Fruit fly (Drosophila melanogaster) whole organism, embryonic: ENCODE results near the gene CG8289.

Experiments
- Aef1 ChIP-seq: fragments of 200-800 bp; sonication (Bioruptor generic); IDR thresholded peaks from 3 replicates; pipeline ENCODE4 v1.3.6; 2022; ENCODE audit warnings: missing biosample characterization, missing genetic modification characterization
- BEAF-32 ChIP-seq: fragments of 200-800 bp; sonication (Bioruptor generic); optimal IDR thresholded peaks from 3 replicates; lab custom pipeline; 2017; ENCODE audit warnings: missing biosample characterization, missing genetic modification characterization, mild to moderate bottlenecking, moderate library complexity, missing genetic modification reagents
- Bgb ChIP-seq: fragments of 200-800 bp; sonication (Bioruptor generic); IDR thresholded peaks from 2 replicates; pipeline ENCODE4 v1.3.6; 2022; ENCODE audit warnings: missing biosample characterization, missing genetic modification characterization; ENCODE audit not compliant: partially characterized antibody
- CG11247 ChIP-seq: fragments of 200-800 bp; sonication (Bioruptor generic); IDR thresholded peaks from 2 replicates; pipeline ENCODE4 v1.3.6; 2022; ENCODE audit warnings: missing biosample characterization, missing genetic modification characterization
- CG13287 ChIP-seq: fragments of 200-800 bp; sonication (Bioruptor generic); IDR thresholded peaks from 2 replicates; pipeline ENCODE4 v1.3.6; 2022; ENCODE audit warnings: missing biosample characterization, missing genetic modification characterization; ENCODE audit not compliant: partially characterized antibody
- CG13296 ChIP-seq: fragments of 200-800 bp; sonication (Bioruptor generic); optimal IDR thresholded peaks from 3 replicates; lab custom pipeline; 2018; ENCODE audit warnings: missing biosample characterization, mild to moderate bottlenecking, missing genetic modification characterization
- CG14710 ChIP-seq: fragments of 200-800 bp; sonication (Bioruptor generic); optimal IDR thresholded peaks from 3 replicates; lab custom pipeline; 2019; ENCODE audit warnings: missing biosample characterization, mild to moderate bottlenecking, missing genetic modification characterization, moderate library complexity
- CG15514 ChIP-seq: fragments of 200-800 bp; sonication (Bioruptor generic); optimal IDR thresholded peaks from 3 replicates; lab custom pipeline; 2017; ENCODE audit warnings: missing biosample characterization, missing genetic modification characterization, mild to moderate bottlenecking, moderate library complexity, missing genetic modification reagents
- CG15601 ChIP-seq: fragments of 200-800 bp; sonication (Bioruptor generic); optimal IDR thresholded peaks from 3 replicates; lab custom pipeline; 2019; ENCODE audit warnings: missing biosample characterization, mild to moderate bottlenecking, missing genetic modification characterization, moderate library complexity
- CG17361 ChIP-seq: fragments of 200-800 bp; sonication (Bioruptor generic); IDR thresholded peaks from 3 replicates; pipeline ENCODE4 v1.3.6; 2022; ENCODE audit warnings: missing biosample characterization, missing genetic modification characterization
- CG17385 ChIP-seq: fragments of 200-800 bp; sonication (Bioruptor generic); optimal IDR thresholded peaks from 3 replicates; lab custom pipeline; 2018; ENCODE audit warnings: missing biosample characterization, mild to moderate bottlenecking, missing genetic modification characterization
- CG17912 ChIP-seq: fragments of 200-800 bp; sonication (Bioruptor generic); optimal IDR thresholded peaks from 2 replicates; lab custom pipeline; 2018; ENCODE audit warnings: missing biosample characterization, mild to moderate bottlenecking, missing genetic modification characterization
- CG2116 ChIP-seq: fragments of 200-800 bp; sonication (Bioruptor generic); optimal IDR thresholded peaks from 3 replicates; lab custom pipeline; 2018; ENCODE audit warnings: missing biosample characterization, mild to moderate bottlenecking, missing genetic modification characterization
- CG2120 ChIP-seq: fragments of 200-800 bp; sonication (Bioruptor generic); optimal IDR thresholded peaks from 3 replicates; lab custom pipeline; 2016; ENCODE audit warnings: missing biosample characterization, missing genetic modification characterization
- CG2199 ChIP-seq: fragments of 200-800 bp; sonication (Bioruptor generic); IDR thresholded peaks from 3 replicates; pipeline ENCODE4 v1.3.6; 2022; ENCODE audit warnings: missing biosample characterization, missing genetic modification characterization
- CG2678 ChIP-seq: fragments of 200-800 bp; sonication (Bioruptor generic); optimal IDR thresholded peaks from 3 replicates; lab custom pipeline; 2019; ENCODE audit warnings: missing biosample characterization, mild to moderate bottlenecking, missing genetic modification characterization, moderate library complexity
- CG30020 ChIP-seq: fragments of 200-800 bp; optimal IDR thresholded peaks from 2 replicates; lab custom pipeline; 2019; ENCODE audit warnings: missing biosample characterization, mild to moderate bottlenecking, missing genetic modification characterization, moderate library complexity
- CG31441 ChIP-seq: fragments of 200-800 bp; sonication (Bioruptor generic); IDR thresholded peaks from 2 replicates; pipeline ENCODE4 v1.3.6; 2022; ENCODE audit warnings: missing biosample characterization, missing genetic modification characterization
- CG32532 ChIP-seq: fragments of 200-800 bp; sonication (Bioruptor generic); IDR thresholded peaks from 2 replicates; pipeline ENCODE4 v1.3.6; 2022; ENCODE audit warnings: missing biosample characterization, missing genetic modification characterization
- CG3281 ChIP-seq: fragments of 200-800 bp; sonication (Bioruptor generic); optimal IDR thresholded peaks from 3 replicates; lab custom pipeline; 2017; ENCODE audit warnings: missing biosample characterization, mild to moderate bottlenecking, missing genetic modification characterization
- CG33213 ChIP-seq: fragments of 200-800 bp; sonication (Bioruptor generic); optimal IDR thresholded peaks from 3 replicates; lab custom pipeline; 2016; ENCODE audit warnings: missing biosample characterization, missing genetic modification characterization
- CG34376 ChIP-seq: fragments of 200-800 bp; sonication (Bioruptor generic); optimal IDR thresholded peaks from 2 replicates; lab custom pipeline; 2018; ENCODE audit warnings: missing biosample characterization, mild to moderate bottlenecking, missing genetic modification characterization
- CG4617 ChIP-seq: fragments of 200-800 bp; sonication (Bioruptor generic); optimal IDR thresholded peaks from 3 replicates; lab custom pipeline; 2016; ENCODE audit warnings: missing biosample characterization, missing genetic modification characterization, borderline replicate concordance
- CG4730 ChIP-seq: fragments of 200-800 bp; sonication (Bioruptor generic); IDR thresholded peaks from 2 replicates; pipeline ENCODE4 v1.3.6; 2022; ENCODE audit warnings: missing biosample characterization, missing genetic modification characterization
- CG6765 ChIP-seq: fragments of 200-800 bp; sonication (Bioruptor generic); optimal IDR thresholded peaks from 3 replicates; lab custom pipeline; 2017; ENCODE audit warnings: missing biosample characterization, mild to moderate bottlenecking, missing genetic modification characterization
- CG7745 ChIP-seq: fragments of 200-800 bp; sonication (Bioruptor generic); optimal IDR thresholded peaks from 2 replicates; lab custom pipeline; 2018; ENCODE audit warnings: missing biosample characterization, mild to moderate bottlenecking, missing genetic modification characterization, moderate library complexity
- CG8281 ChIP-seq: fragments of 200-800 bp; sonication (Bioruptor generic); optimal IDR thresholded peaks from 2 replicates; lab custom pipeline; 2018; ENCODE audit warnings: missing biosample characterization, mild to moderate bottlenecking, missing genetic modification characterization, moderate library complexity
- CG9797 ChIP-seq: fragments of 200-800 bp; sonication (Bioruptor generic); optimal IDR thresholded peaks from 3 replicates; lab custom pipeline; 2018; ENCODE audit warnings: missing biosample characterization, mild to moderate bottlenecking, missing genetic modification characterization
- Ets97D ChIP-seq: fragments of 200-800 bp; sonication (Bioruptor generic); optimal IDR thresholded peaks from 3 replicates; lab custom pipeline; 2016; ENCODE audit warnings: missing biosample characterization, missing genetic modification characterization
- Hmr ChIP-seq: fragments of 200-800 bp; sonication (Bioruptor generic); optimal IDR thresholded peaks from 3 replicates; lab custom pipeline; 2017; ENCODE audit warnings: mild to moderate bottlenecking, missing biosample characterization, missing genetic modification reagents, missing genetic modification characterization
- Hr51 ChIP-seq, 2 experiments: fragments of 200-800 bp; sonication (Bioruptor generic); optimal IDR thresholded peaks; 2 replicates in 1 of 2; 3 replicates in 1 of 2; lab custom pipeline; 2016 to 2018; ENCODE audit warnings: missing biosample characterization in 2 of 2, missing genetic modification characterization in 2 of 2, mild to moderate bottlenecking in 1 of 2, moderate library complexity in 1 of 2
- Meics ChIP-seq: fragments of 200-800 bp; sonication (Bioruptor generic); optimal IDR thresholded peaks from 2 replicates; lab custom pipeline; 2017; ENCODE audit warnings: missing biosample characterization, mild to moderate bottlenecking, missing genetic modification characterization
- Rfx ChIP-seq: fragments of 200-800 bp; sonication (Bioruptor generic); IDR thresholded peaks from 2 replicates; pipeline ENCODE4 v1.3.6; 2022; ENCODE audit warnings: missing biosample characterization, missing genetic modification characterization
- Sox100B ChIP-seq: fragments of 200-800 bp; sonication (Bioruptor generic); optimal IDR thresholded peaks from 3 replicates; lab custom pipeline; 2018; ENCODE audit warnings: missing biosample characterization, mild to moderate bottlenecking, missing genetic modification characterization
- YL-1 ChIP-seq: fragments of 200-800 bp; sonication (Bioruptor generic); optimal IDR thresholded peaks from 3 replicates; lab custom pipeline; 2017; ENCODE audit warnings: missing biosample characterization, mild to moderate bottlenecking, missing genetic modification characterization
- cg ChIP-seq: fragments of 200-800 bp; sonication (Bioruptor generic); optimal IDR thresholded peaks from 3 replicates; lab custom pipeline; 2019; ENCODE audit warnings: missing biosample characterization, mild to moderate bottlenecking, missing genetic modification characterization, moderate library complexity
- dimm ChIP-seq: fragments of 200-800 bp; sonication (Bioruptor generic); IDR thresholded peaks from 2 replicates; pipeline ENCODE4 v1.3.6; 2022; ENCODE audit warnings: missing biosample characterization, missing genetic modification characterization
- grau ChIP-seq: fragments of 200-800 bp; optimal IDR thresholded peaks from 3 replicates; lab custom pipeline; 2019; ENCODE audit warnings: missing biosample characterization, mild to moderate bottlenecking, missing genetic modification characterization, moderate library complexity
- nau ChIP-seq: fragments of 200-800 bp; sonication (Bioruptor generic); optimal IDR thresholded peaks from 3 replicates; lab custom pipeline; 2017; ENCODE audit warnings: missing biosample characterization, mild to moderate bottlenecking, missing genetic modification characterization, missing genetic modification reagents
- nerfin-1 ChIP-seq: fragments of 200-800 bp; sonication (Bioruptor generic); optimal IDR thresholded peaks from 3 replicates; lab custom pipeline; 2019; ENCODE audit warnings: missing biosample characterization, mild to moderate bottlenecking, missing genetic modification characterization, moderate library complexity
- odd ChIP-seq: fragments of 200-800 bp; sonication (Bioruptor generic); optimal IDR thresholded peaks from 2 replicates; lab custom pipeline; 2017; ENCODE audit warnings: missing biosample characterization, mild to moderate bottlenecking, missing genetic modification characterization
- p53 ChIP-seq: fragments of 200-800 bp; sonication (Bioruptor generic); optimal IDR thresholded peaks from 2 replicates; lab custom pipeline; 2016; ENCODE audit warnings: missing biosample characterization, missing genetic modification characterization
- row ChIP-seq: fragments of 200-800 bp; sonication (Bioruptor generic); IDR thresholded peaks from 3 replicates; pipeline ENCODE4 v1.3.6; 2022; ENCODE audit warnings: missing biosample characterization, missing genetic modification characterization
- so ChIP-seq: fragments of 200-800 bp; sonication (Bioruptor generic); IDR thresholded peaks from 3 replicates; pipeline ENCODE4 v1.3.6; 2022; ENCODE audit warnings: missing biosample characterization, missing genetic modification characterization
- sug ChIP-seq: fragments of 200-800 bp; optimal IDR thresholded peaks from 2 replicates; lab custom pipeline; 2019; ENCODE audit warnings: missing biosample characterization, mild to moderate bottlenecking, missing genetic modification characterization, moderate library complexity
- tll ChIP-seq, 2 experiments: fragments of 200-800 bp in 1 of 2; fragments of >200 bp in 1 of 2; sonication (Bioruptor generic) in 1 of 2; optimal IDR thresholded peaks; 2 replicates each; lab custom pipeline; 2017 to 2019; ENCODE audit warnings: missing biosample characterization in 2 of 2, missing genetic modification characterization in 2 of 2, mild to moderate bottlenecking in 1 of 2, moderate library complexity in 1 of 2

Gene CG8289

DNA sequence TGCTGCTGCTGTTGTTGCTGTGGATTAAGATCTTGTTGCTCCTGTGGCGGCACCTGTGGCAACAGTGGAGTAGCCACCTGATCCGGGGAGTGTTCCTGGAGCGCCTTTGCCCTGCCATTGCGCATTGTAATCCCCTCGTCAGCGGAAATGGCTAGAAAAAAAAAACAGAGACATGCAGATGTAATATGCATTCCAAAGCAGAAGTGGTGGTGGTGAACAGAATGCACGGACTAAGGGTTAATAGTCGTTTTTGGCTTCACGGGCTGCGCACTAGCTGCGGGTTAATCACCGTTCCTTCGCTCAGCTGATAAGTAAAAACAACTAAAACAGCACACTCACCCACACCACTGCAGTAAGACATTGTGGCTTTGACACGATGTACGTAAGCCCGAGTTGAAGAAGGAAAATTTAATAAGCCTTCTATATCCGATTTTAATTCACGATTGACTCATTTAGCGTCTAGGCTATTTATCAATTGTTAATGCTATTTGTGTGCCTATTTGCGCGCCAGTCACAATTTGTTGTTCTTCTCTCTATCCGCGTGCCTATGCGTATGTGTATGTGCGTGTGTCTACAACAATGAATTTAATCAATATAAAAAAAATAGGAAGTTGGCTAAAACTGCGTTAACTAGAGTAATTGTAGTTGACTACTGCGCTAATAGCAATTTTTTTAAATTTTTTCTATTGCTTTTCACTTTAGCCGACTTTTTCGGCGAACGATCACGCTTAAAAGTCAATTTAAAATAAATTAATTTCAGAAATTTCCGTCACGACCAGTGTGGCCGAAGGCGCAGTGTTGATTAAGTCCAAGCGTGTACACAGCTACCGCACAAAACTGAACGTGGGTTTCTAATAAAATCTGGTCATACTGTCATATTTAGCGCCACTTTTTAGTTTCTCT is 8.5 kb downstream of the CG8289 start, which contains the start of gene stas (continued):
- no peak for TF ChIP-seq CG2120
- peak; percentile 83 for TF ChIP-seq CG9797 (GFP tag; lab: Kevin White, UChicago)
- TF ChIP-seq CG4617 (GFP tag; lab: Kevin White, UChicago): peak; percentile 64
- peak; percentile 30 for TF ChIP-seq CG2678 (tag; lab: Kevin White, UChicago)
- TF ChIP-seq nau (GFP tag; lab: Kevin White, UChicago): no peak
- peak in 1 of 2 experiments; percentile 4 for TF ChIP-seq Hr51 (GFP tag; optimal IDR thresholded peaks at IDR 0.05; lab: Kevin White, UChicago)
- TF ChIP-seq CG13296: peak; percentile 36
- TF ChIP-seq Bgb (GFP tag; lab: Robert Waterston, UW): peak; percentile 53; the same call in 1 of the 2 replicates
- no peak for TF ChIP-seq so (GFP tag; lab: Robert Waterston, UW)
- peak; percentile 30 for TF ChIP-seq CG34376
- TF ChIP-seq CG15601 (tag; lab: Kevin White, UChicago): peak; percentile 35
- peak; percentile 56 for TF ChIP-seq CG14710 (tag; lab: Kevin White, UChicago)
- peak; percentile 29; the same call in 1 of the 2 replicates for TF ChIP-seq CG13287 (GFP tag; lab: Robert Waterston, UW)
- 0 out of 3 replicates have a peak, but pooled peaks have one; percentile 17 for TF ChIP-seq Aef1 (GFP tag; lab: Robert Waterston, UW)
- TF ChIP-seq CG4730: no peak
- TF ChIP-seq CG32532: peak; percentile 18; the same call in 1 of the 2 replicates
- TF ChIP-seq CG17385 (GFP tag; lab: Kevin White, UChicago): peak; percentile 37
- TF ChIP-seq Hmr (GFP tag; lab: Kevin White, UChicago): peak; percentile 33
- peak; percentile 7 for TF ChIP-seq CG30020 (tag; lab: Kevin White, UChicago)
- peak; percentile 37 for TF ChIP-seq sug (tag; lab: Kevin White, UChicago)
- TF ChIP-seq odd (GFP tag; lab: Kevin White, UChicago): peak; percentile 10
- TF ChIP-seq CG8281 (tag; lab: Kevin White, UChicago): no peak
- peak; percentile 44 for TF ChIP-seq BEAF-32 (GFP tag; lab: Kevin White, UChicago)
- TF ChIP-seq Ets97D (GFP tag; lab: Kevin White, UChicago): peak; percentile 46
- TF ChIP-seq CG3281 (GFP tag; lab: Kevin White, UChicago): peak; percentile 18
- peak; percentile 74 for TF ChIP-seq cg (GFP tag; lab: Kevin White, UChicago)
- TF ChIP-seq Sox100B (GFP tag; lab: Kevin White, UChicago): no peak
- no peak for TF ChIP-seq p53
- TF ChIP-seq Rfx (GFP tag; lab: Robert Waterston, UW): peak; percentile 47; the same call in 1 of the 2 replicates
- peak; percentile 43 for TF ChIP-seq CG7745
- TF ChIP-seq CG17361 (GFP tag; lab: Robert Waterston, UW): 0 out of 3 replicates have a peak, but pooled peaks have one; percentile 10
- peak in 1 of 2 experiments; percentile 55 for TF ChIP-seq tll (GFP tag; optimal IDR thresholded peaks at IDR 0.05; lab: Kevin White, UChicago)
- TF ChIP-seq CG11247 (GFP tag; lab: Robert Waterston, UW): no peak
- peak; percentile 16 for TF ChIP-seq CG33213 (GFP tag; lab: Kevin White, UChicago)
- TF ChIP-seq row (GFP tag; lab: Robert Waterston, UW): peak; percentile 40; the same call in 2 of the 3 replicates
- peak; percentile 26 for TF ChIP-seq CG17912 (GFP tag; lab: Kevin White, UChicago)
- peak; percentile 63 for TF ChIP-seq CG15514
- TF ChIP-seq grau (tag; lab: Kevin White, UChicago): peak; percentile 11
- TF ChIP-seq CG6765 (GFP tag; lab: Kevin White, UChicago): peak; percentile 57
- peak; percentile 33 for TF ChIP-seq nerfin-1
- TF ChIP-seq dimm (GFP tag; lab: Robert Waterston, UW): no peak
- TF ChIP-seq CG2116: peak; percentile 47
- TF ChIP-seq CG2199 (GFP tag; lab: Robert Waterston, UW): no peak
- TF ChIP-seq YL-1 (GFP tag; lab: Kevin White, UChicago): peak; percentile 81
- TF ChIP-seq Meics (GFP tag; lab: Kevin White, UChicago): peak; percentile 24
- peak; percentile 40; the same call in 1 of the 2 replicates for TF ChIP-seq CG31441
